Worm (Caenorhabditis elegans): ENCODE data around the gene M04B2.4.

- TF ChIP-seq ceh-20 (GFP tag; IDR thresholded peaks at IDR 0.05) (no peak), ceh-82 (tag; optimal IDR thresholded peaks at IDR 0.05) (no peak), aha-1 (tag) (peak; percentile 47), ztf-11 (tag; optimal IDR thresholded peaks at IDR 0.05) (no peak), pha-4 (GFP tag; IDR thresholded peaks at IDR 0.05) (no peak), pha-4 (tag; optimal IDR thresholded peaks at IDR 0.05) (no peak), lin-1 (GFP tag; IDR thresholded peaks at IDR 0.05) (no peak), D1046.2 (GFP tag; IDR thresholded peaks at IDR 0.05) (no peak), fkh-10 (GFP tag; optimal IDR thresholded peaks at IDR 0.05) (no peak), nhr-28 (tag; optimal IDR thresholded peaks at IDR 0.05) (no peak), mdl-1 (tag; optimal IDR thresholded peaks at IDR 0.05) (no peak)
Observed at ce11 chrIV:11527752-11528151, 6.9 kb upstream of the M04B2.4 start, which contains the start of gene M04B2.2.

Measured in whole organism, L4 larva.